Worm (Caenorhabditis elegans): ENCODE results near the gene ZK721.3.

The ZK721.3 gene

DNA sequence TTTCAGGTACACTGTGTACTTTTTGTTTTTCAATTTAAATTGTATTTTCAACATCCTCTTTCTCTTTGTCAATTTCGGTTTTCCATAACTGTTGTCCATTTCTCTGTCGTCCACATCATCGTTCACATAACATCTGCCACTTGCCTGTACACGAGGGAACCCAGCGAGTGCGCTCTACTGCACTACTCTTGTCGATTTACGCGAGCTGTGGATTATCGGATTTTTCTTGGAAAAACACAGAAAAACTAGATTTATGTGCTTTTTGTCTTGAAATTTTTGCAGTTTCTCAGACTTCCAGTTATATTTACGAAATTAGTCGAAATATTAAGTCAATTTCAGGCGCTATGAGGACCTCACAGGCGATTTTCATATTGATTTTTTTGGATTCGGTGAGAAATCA is 7.5 kb downstream of the ZK721.3 start, which contains the start of gene chup-1 (continued):
- TF ChIP-seq ama-1 (optimal IDR thresholded peaks at IDR 0.05) (no peak), nhr-43 (tag; optimal IDR thresholded peaks at IDR 0.05; ENCODE audit: poor library complexity, severe bottlenecking) (no peak), hmg-11 (tag; optimal IDR thresholded peaks at IDR 0.05) (no peak), nhr-77 (tag; optimal IDR thresholded peaks at IDR 0.05) (no peak), elt-1 (tag; optimal IDR thresholded peaks at IDR 0.05) (no peak)

DNA sequence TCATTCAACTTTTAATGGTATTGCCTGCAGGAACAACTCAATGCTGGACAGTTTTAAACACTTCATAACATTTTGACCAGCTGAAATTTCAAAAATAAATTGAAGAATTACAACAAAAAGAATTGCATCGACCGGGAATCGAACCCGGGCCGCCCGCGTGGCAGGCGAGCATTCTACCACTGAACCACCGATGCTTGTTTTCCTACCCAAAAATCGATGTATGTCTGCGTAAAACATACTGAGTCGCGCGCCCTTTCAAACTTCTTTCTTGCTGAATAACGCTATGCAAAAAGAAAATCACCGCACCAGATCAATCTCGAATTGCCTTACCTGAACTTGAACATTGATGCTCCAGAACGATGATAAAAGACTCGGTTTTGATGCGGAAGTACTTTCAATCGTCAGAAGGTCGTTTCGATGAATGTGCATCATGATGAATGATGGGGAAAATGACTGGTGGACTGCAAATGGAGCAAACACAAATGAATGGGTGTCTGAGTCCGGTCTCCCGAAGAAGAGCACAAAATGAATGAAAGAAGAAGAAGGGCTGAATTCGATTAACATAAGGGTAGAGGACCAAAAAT is 12.5 kb downstream of the ZK721.3 start, which contains the start of gene R04E5.7:
TSS of gene R04E5.7 (minus strand) at position 564 of the 584 bp plus-strand sequence.
- TF ChIP-seq nfya-1 (tag; optimal IDR thresholded peaks at IDR 0.05; ENCODE audit: insufficient read depth) (peak; percentile 17), pha-4 (tag; optimal IDR thresholded peaks at IDR 0.05) (peak; percentile 15), ceh-16 (tag; optimal IDR thresholded peaks at IDR 0.05) (no peak), ztf-4 (tag; optimal IDR thresholded peaks at IDR 0.05) (no peak), skn-1 (tag; optimal IDR thresholded peaks at IDR 0.05) (peak; percentile 2), R02D3.7 (tag; optimal IDR thresholded peaks at IDR 0.05) (no peak), nhr-77 (tag; optimal IDR thresholded peaks at IDR 0.05) (no peak), nhr-25 (tag; optimal IDR thresholded peaks at IDR 0.05) (no peak), egl-27 (tag; optimal IDR thresholded peaks at IDR 0.05) (no peak), mml-1 (tag; optimal IDR thresholded peaks at IDR 0.05) (no peak), nhr-23 (tag; optimal IDR thresholded peaks at IDR 0.05) (no peak), ama-1 (optimal IDR thresholded peaks at IDR 0.05) (peak; percentile 5), fkh-2 (tag; optimal IDR thresholded peaks at IDR 0.05) (no peak), mdl-1 (tag; optimal IDR thresholded peaks at IDR 0.05) (no peak), nhr-43 (tag; optimal IDR thresholded peaks at IDR 0.05; ENCODE audit: poor library complexity, severe bottlenecking) (peak; percentile 11), ZK546.5 (tag; optimal IDR thresholded peaks at IDR 0.05) (no peak), lin-39 (tag; optimal IDR thresholded peaks at IDR 0.05) (peak; percentile 13), ztf-11 (tag; optimal IDR thresholded peaks at IDR 0.05) (no peak), nhr-237 (tag; optimal IDR thresholded peaks at IDR 0.05) (no peak), nhr-11 (tag; optimal IDR thresholded peaks at IDR 0.05) (no peak), lin-15B (tag; optimal IDR thresholded peaks at IDR 0.05) (no peak), hmg-11 (tag; optimal IDR thresholded peaks at IDR 0.05) (peak; percentile 13), nhr-12 (tag; optimal IDR thresholded peaks at IDR 0.05) (no peak), elt-2 (tag; optimal IDR thresholded peaks at IDR 0.05) (peak; percentile 37), egl-5 (tag; optimal IDR thresholded peaks at IDR 0.05) (peak; percentile 68)

ce11 chrX:8797653-8798052 is 13.3 kb downstream of the ZK721.3 start:
- TF ChIP-seq ceh-28 (tag; optimal IDR thresholded peaks at IDR 0.05): no peak
- TF ChIP-seq R02D3.7 (tag; optimal IDR thresholded peaks at IDR 0.05): no peak
- TF ChIP-seq nfya-1 (tag; optimal IDR thresholded peaks at IDR 0.05; ENCODE audit: insufficient read depth): no peak
- no peak for TF ChIP-seq ztf-11 (tag; optimal IDR thresholded peaks at IDR 0.05)
- no peak for TF ChIP-seq daf-12 (tag; optimal IDR thresholded peaks at IDR 0.05)
- no peak for TF ChIP-seq aly-2 (tag; optimal IDR thresholded peaks at IDR 0.05)
- TF ChIP-seq hmg-11 (tag; optimal IDR thresholded peaks at IDR 0.05): no peak
- no peak for TF ChIP-seq elt-2 (tag; optimal IDR thresholded peaks at IDR 0.05)
- TF ChIP-seq ama-1 (optimal IDR thresholded peaks at IDR 0.05): no peak
- TF ChIP-seq ceh-82 (tag; optimal IDR thresholded peaks at IDR 0.05): no peak
- no peak for TF ChIP-seq ceh-16 (tag; optimal IDR thresholded peaks at IDR 0.05)
- TF ChIP-seq eor-1 (tag; optimal IDR thresholded peaks at IDR 0.05): no peak
- no peak for TF ChIP-seq lin-39 (tag; optimal IDR thresholded peaks at IDR 0.05)
- no peak for TF ChIP-seq jun-1 (tag; optimal IDR thresholded peaks at IDR 0.05)
- no peak for TF ChIP-seq egl-5 (tag; optimal IDR thresholded peaks at IDR 0.05)

DNA sequence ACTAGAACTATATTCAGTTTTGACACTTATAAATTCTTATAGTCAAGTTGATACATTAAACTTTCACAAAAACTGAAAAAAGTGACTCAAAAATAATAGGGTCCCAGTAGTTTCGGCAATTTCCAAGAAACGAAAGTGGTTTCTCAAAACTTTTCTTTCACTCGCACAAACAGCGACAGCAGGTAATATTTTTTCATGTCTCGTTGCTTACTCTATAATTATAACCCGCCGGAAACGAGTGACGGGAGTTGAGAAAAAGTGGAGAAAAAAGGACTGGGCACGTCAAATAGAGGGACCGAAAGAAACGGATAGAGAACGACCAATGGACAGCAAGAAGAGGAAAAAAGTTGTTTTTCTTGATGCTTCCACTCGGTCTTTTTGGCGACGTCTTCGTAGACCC is 15.6 kb downstream of the ZK721.3 start:
- TF ChIP-seq nfya-1 (tag; optimal IDR thresholded peaks at IDR 0.05; ENCODE audit: insufficient read depth) (peak; percentile 39), hmg-11 (tag; optimal IDR thresholded peaks at IDR 0.05) (peak; percentile 23), nhr-28 (tag; optimal IDR thresholded peaks at IDR 0.05) (no peak), lin-39 (tag; optimal IDR thresholded peaks at IDR 0.05) (peak; percentile 21)

- no peak for TF ChIP-seq nfya-1 (tag; optimal IDR thresholded peaks at IDR 0.05; ENCODE audit: insufficient read depth)
- TF ChIP-seq mdl-1 (tag; optimal IDR thresholded peaks at IDR 0.05): no peak
- no peak for TF ChIP-seq pqm-1 (tag; optimal IDR thresholded peaks at IDR 0.05)
Observed at ce11 chrX:8800355-8800754, 16.0 kb downstream of the ZK721.3 start.
